Fruit fly (Drosophila melanogaster) whole organism: ENCODE results near the gene Men-b.

Experiments used
- CG8478 ChIP-seq: fragments of >200 bp; optimal IDR thresholded peaks from 2 replicates; lab custom pipeline; 2018; ENCODE audit warnings: inconsistent platforms
- psq ChIP-seq: fragments of >200 bp; optimal IDR thresholded peaks from 2 replicates; lab custom pipeline; 2017

- TF ChIP-seq CG8478 (no peak), psq (lab: Kevin White, UChicago) (no peak)
Observed at dm6 chr3R:27124588-27124987, 26.9 kb upstream of the Men-b start, which contains the start of gene CG6059.
